Fruit fly (Drosophila melanogaster): ENCODE data around the gene CG9135.

The CG9135 gene

dm6 chr2L:6048542-6048941 is 2.1 kb upstream of the CG9135 start, which contains the start of the genes CG34179 and slmo (continued):
- TF ChIP-seq CG1602 (GFP tag; optimal IDR thresholded peaks at IDR 0.05) (no peak), CG4707 (GFP tag; optimal IDR thresholded peaks at IDR 0.05) (no peak), trem (tag; optimal IDR thresholded peaks at IDR 0.05) (peak; percentile 35), CG1024 (GFP tag; IDR thresholded peaks at IDR 0.05) (no peak), bowl (GFP tag; IDR thresholded peaks at IDR 0.05) (no peak), ase (GFP tag; IDR thresholded peaks at IDR 0.05) (no peak), crc (GFP tag; optimal IDR thresholded peaks at IDR 0.05) (no peak), sna (GFP tag; IDR thresholded peaks at IDR 0.05; ENCODE audit: partially characterized antibody) (peak; percentile 40; the same call in 1 of the 2 replicates), sqz (GFP tag; optimal IDR thresholded peaks at IDR 0.05) (no peak), CG3726 (GFP tag; IDR thresholded peaks at IDR 0.05) (no peak), CG2120 (GFP tag; optimal IDR thresholded peaks at IDR 0.05) (no peak), CG4617 (GFP tag; optimal IDR thresholded peaks at IDR 0.05; ENCODE audit: borderline replicate concordance) (peak; percentile 32), CG7928 (GFP tag; optimal IDR thresholded peaks at IDR 0.05) (no peak), Spps (tag; optimal IDR thresholded peaks at IDR 0.05) (no peak), CG8924 (tag; optimal IDR thresholded peaks at IDR 0.05) (no peak), kni (GFP tag; optimal IDR thresholded peaks at IDR 0.05) (no peak), ab (GFP tag; optimal IDR thresholded peaks at IDR 0.05) (no peak), her (GFP tag; optimal IDR thresholded peaks at IDR 0.05) (no peak), Scr (GFP tag; IDR thresholded peaks at IDR 0.05; ENCODE audit: partially characterized antibody) (peak; percentile 30; the same call in 1 of the 2 replicates), CG17385 (GFP tag; optimal IDR thresholded peaks at IDR 0.05) (no peak), Dp (GFP tag; optimal IDR thresholded peaks at IDR 0.05) (peak; percentile 37), CG18011 (GFP tag; optimal IDR thresholded peaks at IDR 0.05) (no peak), CG30403 (GFP tag; optimal IDR thresholded peaks at IDR 0.05) (no peak), ems (GFP tag; optimal IDR thresholded peaks at IDR 0.05) (no peak), CG1792 (GFP tag; optimal IDR thresholded peaks at IDR 0.05) (no peak), vfl (GFP tag; optimal IDR thresholded peaks at IDR 0.05) (no peak), CG3163 (GFP tag; optimal IDR thresholded peaks at IDR 0.05) (no peak), gfzf (GFP tag; optimal IDR thresholded peaks at IDR 0.05) (no peak), hkb (optimal IDR thresholded peaks at IDR 0.05) (no peak), hkb (GFP tag; IDR thresholded peaks at IDR 0.05) (no peak), z (GFP tag; IDR thresholded peaks at IDR 0.05) (no peak), CG7372 (GFP tag; IDR thresholded peaks at IDR 0.05) (no peak), dati (GFP tag; IDR thresholded peaks at IDR 0.05) (no peak), CG7963 (GFP tag; IDR thresholded peaks at IDR 0.05; ENCODE audit: partially characterized antibody) (no peak), CoRest (tag; optimal IDR thresholded peaks at IDR 0.05) (no peak), CG13123 (GFP tag; optimal IDR thresholded peaks at IDR 0.05) (no peak), CG10147 (GFP tag; optimal IDR thresholded peaks at IDR 0.05) (no peak), insv (GFP tag; optimal IDR thresholded peaks at IDR 0.05) (no peak), psq (GFP tag; optimal IDR thresholded peaks at IDR 0.05) (no peak), slou (GFP tag; optimal IDR thresholded peaks at IDR 0.05) (no peak)

DNA sequence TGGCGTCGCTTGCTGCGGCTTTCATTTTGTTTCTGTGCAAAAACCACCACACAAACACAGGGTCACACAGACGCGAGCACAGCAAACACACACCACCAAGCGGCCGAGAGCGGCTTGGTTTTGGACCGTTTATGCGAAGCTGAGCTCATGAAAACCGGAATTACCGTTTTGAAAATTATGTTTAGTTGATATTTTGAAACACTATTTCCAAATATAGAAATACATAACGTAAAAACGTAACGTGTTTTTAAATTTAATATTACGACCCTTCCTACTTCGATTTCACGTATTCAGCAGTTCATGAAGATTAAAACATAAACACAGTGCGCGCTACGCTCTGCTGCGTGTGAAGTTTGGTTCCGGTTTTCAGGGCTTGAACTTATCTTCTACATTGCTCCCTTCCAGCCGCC is 617 bp downstream of the CG9135 start:
- TF ChIP-seq CG18619 (GFP tag; optimal IDR thresholded peaks at IDR 0.05) (peak; percentile 95), CG2120 (GFP tag; optimal IDR thresholded peaks at IDR 0.05) (peak; percentile 95), CG4424 (GFP tag; optimal IDR thresholded peaks at IDR 0.05) (peak; percentile 95), Sox102F (GFP tag; optimal IDR thresholded peaks at IDR 0.05) (peak; percentile 95), HLHmδ (GFP tag; optimal IDR thresholded peaks at IDR 0.05) (no peak), gro (GFP tag; optimal IDR thresholded peaks at IDR 0.05) (peak; percentile 98), bbx (GFP tag; IDR thresholded peaks at IDR 0.05; ENCODE audit: partially characterized antibody) (no peak), Elba2 (GFP tag; optimal IDR thresholded peaks at IDR 0.05) (no peak), Fer3 (tag; optimal IDR thresholded peaks at IDR 0.05) (peak; percentile 97), CG10366 (GFP tag; IDR thresholded peaks at IDR 0.05) (peak; percentile 95), CG5245 (GFP tag; optimal IDR thresholded peaks at IDR 0.05) (peak; percentile 90), zen (tag; optimal IDR thresholded peaks at IDR 0.05) (peak; percentile 88), Lim3 (GFP tag; IDR thresholded peaks at IDR 0.05) (0 out of 2 replicates have a peak, but pooled peaks have one; percentile 60), CG17361 (GFP tag; IDR thresholded peaks at IDR 0.05) (no peak; the same call in none of the 3 replicates), CG6254 (GFP tag; optimal IDR thresholded peaks at IDR 0.05) (peak; percentile 95)
